Fruit fly (Drosophila melanogaster) whole organism, embryonic: ENCODE results near the gene CG9254.

Source experiments
- CG11695 ChIP-seq: fragments of 200-800 bp; sonication (Bioruptor generic); IDR thresholded peaks from 3 replicates; pipeline ENCODE4 v1.3.6; 2022; ENCODE audit warnings: missing biosample characterization, missing genetic modification characterization
- CG14710 ChIP-seq: fragments of 200-800 bp; sonication (Bioruptor generic); optimal IDR thresholded peaks from 3 replicates; lab custom pipeline; 2019; ENCODE audit warnings: missing biosample characterization, mild to moderate bottlenecking, missing genetic modification characterization, moderate library complexity
- Rfx ChIP-seq: fragments of 200-800 bp; sonication (Bioruptor generic); IDR thresholded peaks from 2 replicates; pipeline ENCODE4 v1.3.6; 2022; ENCODE audit warnings: missing biosample characterization, missing genetic modification characterization
- btn ChIP-seq: fragments of 200-800 bp; sonication (Bioruptor generic); optimal IDR thresholded peaks from 2 replicates; lab custom pipeline; 2016; ENCODE audit warnings: missing biosample characterization, missing genetic modification characterization
- sisA ChIP-seq: fragments of 200-800 bp; sonication (Bioruptor generic); IDR thresholded peaks from 2 replicates; pipeline ENCODE4 v1.3.6; 2022; ENCODE audit warnings: missing biosample characterization, missing genetic modification characterization

DNA sequence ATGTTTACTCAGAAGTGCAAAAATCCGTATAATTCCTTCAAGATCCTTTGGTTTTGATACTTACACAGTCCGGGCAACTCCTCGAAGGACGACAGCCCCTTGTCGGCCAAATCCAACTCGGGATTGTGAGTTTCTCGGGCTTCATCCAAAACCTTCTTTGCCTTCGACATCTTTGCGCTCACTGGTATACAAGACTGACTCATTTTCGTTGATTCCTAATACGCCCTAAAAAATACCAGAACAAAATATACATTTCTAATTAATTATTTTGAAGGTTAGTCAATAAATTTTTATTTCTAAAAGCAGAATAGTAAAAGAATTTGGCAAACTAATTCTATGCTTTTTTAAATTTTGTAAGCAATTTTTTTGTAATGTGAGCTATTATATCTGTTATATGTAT, 44.1 kb upstream of the CG9254 start:
- no peak for TF ChIP-seq sisA
- TF ChIP-seq CG11695 (GFP tag; lab: Robert Waterston, UW), result no peak
- TF ChIP-seq Rfx (GFP tag; lab: Robert Waterston, UW), result no peak
- TF ChIP-seq btn, result no peak
- no peak for TF ChIP-seq CG14710 (tag; lab: Kevin White, UChicago)
